Fruit fly (Drosophila melanogaster): Measurements from ENCODE around the gene Cpr65Ec.

The Cpr65Ec gene

DNA sequence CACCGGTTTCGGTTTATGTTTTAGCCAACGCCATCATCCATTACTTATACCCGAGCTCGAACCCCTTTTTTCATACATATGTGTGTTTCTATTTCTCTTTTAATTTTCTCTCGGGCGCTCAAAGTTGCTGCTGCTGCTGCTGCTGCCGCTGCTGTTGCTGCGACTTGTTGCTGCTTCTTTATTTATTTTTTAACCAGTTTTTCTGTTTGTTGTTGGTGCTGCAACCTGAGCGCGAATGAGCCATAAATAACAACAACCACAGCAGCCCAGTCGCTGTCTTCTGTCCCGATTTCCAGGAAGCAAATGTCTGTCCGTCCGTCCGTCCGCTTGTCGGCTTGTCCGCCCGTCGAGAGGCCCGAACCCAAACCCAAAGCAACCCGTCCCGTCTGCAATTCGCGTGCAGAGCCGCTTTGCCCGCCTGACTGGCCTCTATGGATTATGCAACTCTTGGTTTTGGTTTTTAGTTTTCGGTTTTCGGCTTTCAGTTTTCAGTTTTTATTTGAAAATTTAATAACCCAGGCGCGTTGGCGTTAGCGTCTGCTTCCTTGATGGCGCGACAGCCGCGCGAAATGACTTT is 44.7 kb downstream of the Cpr65Ec start:
- no peak for TF ChIP-seq CG17801 (GFP tag; optimal IDR thresholded peaks at IDR 0.05; ENCODE audit: partially characterized antibody)

DNA sequence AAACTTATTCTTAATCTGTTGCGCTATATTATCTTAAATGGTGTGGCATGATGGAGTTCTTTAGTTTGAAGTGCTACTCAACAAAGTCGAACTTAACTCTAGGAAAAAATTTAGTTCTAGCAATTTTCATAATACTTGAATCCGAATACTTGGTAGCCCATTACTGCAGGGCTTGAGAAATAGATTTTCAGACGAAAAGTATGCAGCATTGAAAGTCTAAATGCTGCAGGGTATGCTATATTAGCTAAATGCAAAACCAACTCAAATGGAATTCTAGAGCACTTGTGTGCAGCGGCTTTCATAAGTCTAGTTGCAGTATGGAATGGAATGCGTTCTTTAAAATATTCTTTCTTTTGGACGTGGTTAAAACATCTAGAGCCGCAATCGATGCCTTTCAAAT is 50.3 kb downstream of the Cpr65Ec start:
- no peak for TF ChIP-seq CG17801 (GFP tag; optimal IDR thresholded peaks at IDR 0.05; ENCODE audit: partially characterized antibody)
